Worm (Caenorhabditis elegans) whole organism, L3 larva: ENCODE measurements around the gene srh-2.
A peak's percentile ranks its signal among the peaks of the same experiment; 100 is the strongest.

Source experiments
- R02D3.7 ChIP-seq: fragments of 150-350 bp; optimal IDR thresholded peaks from 2 replicates; lab custom pipeline; 2014; ENCODE audit warnings: missing biosample characterization, missing genetic modification characterization
- ZK546.5 ChIP-seq: sonication (generic microtip); optimal IDR thresholded peaks from 2 replicates; lab custom pipeline; 2017; ENCODE audit warnings: missing biosample characterization, missing genetic modification characterization
- aly-2 ChIP-seq: fragments of 150-350 bp; optimal IDR thresholded peaks from 2 replicates; lab custom pipeline; 2014; ENCODE audit warnings: missing biosample characterization, missing genetic modification characterization
- ama-1 ChIP-seq: fragments of 150-350 bp; optimal IDR thresholded peaks from 2 replicates; lab custom pipeline; 2018
- ceh-16 ChIP-seq: sonication (generic microtip); optimal IDR thresholded peaks from 2 replicates; lab custom pipeline; 2017; ENCODE audit warnings: missing biosample characterization, missing genetic modification characterization
- ceh-28 ChIP-seq: fragments of 150-350 bp; optimal IDR thresholded peaks from 2 replicates; lab custom pipeline; 2014; ENCODE audit warnings: missing biosample characterization, missing genetic modification reagents, missing genetic modification characterization
- ceh-82 ChIP-seq: fragments of 150-350 bp; optimal IDR thresholded peaks from 2 replicates; lab custom pipeline; 2014; ENCODE audit warnings: missing biosample characterization, missing genetic modification characterization
- ceh-9 ChIP-seq: sonication (generic microtip); optimal IDR thresholded peaks from 2 replicates; lab custom pipeline; 2018; ENCODE audit warnings: missing biosample characterization, missing genetic modification characterization
- daf-12 ChIP-seq: fragments of 150-350 bp; optimal IDR thresholded peaks from 2 replicates; lab custom pipeline; 2014; ENCODE audit warnings: missing biosample characterization, missing genetic modification reagents, missing genetic modification characterization
- egl-27 ChIP-seq: sonication (generic microtip); optimal IDR thresholded peaks from 4 replicates; lab custom pipeline; 2017; ENCODE audit warnings: missing biosample characterization, missing genetic modification reagents, missing genetic modification characterization
- egl-5 ChIP-seq: fragments of 150-350 bp; optimal IDR thresholded peaks from 2 replicates; lab custom pipeline; 2017; ENCODE audit warnings: missing biosample characterization, missing genetic modification reagents, missing genetic modification characterization, inconsistent platforms
- elt-1 ChIP-seq: fragments of 150-350 bp; optimal IDR thresholded peaks from 2 replicates; lab custom pipeline; 2014; ENCODE audit warnings: missing biosample characterization, missing genetic modification characterization
- elt-2 ChIP-seq: sonication (generic microtip); optimal IDR thresholded peaks from 2 replicates; lab custom pipeline; 2016; ENCODE audit warnings: missing genetic modification reagents, mild to moderate bottlenecking, missing genetic modification characterization, missing compliant biosample characterization
- elt-3 ChIP-seq, 3 experiments: fragments of 150-350 bp in 1 of 3; sonication (generic microtip) in 2 of 3; optimal IDR thresholded peaks; 2 replicates in 2 of 3; 4 replicates in 1 of 3; lab custom pipeline; 2014 to 2017; ENCODE audit warnings: missing biosample characterization in 3 of 3, missing genetic modification characterization in 3 of 3
- eor-1 ChIP-seq, 2 experiments: fragments of 150-350 bp; optimal IDR thresholded peaks; 2 replicates each; lab custom pipeline; 2014 to 2018; ENCODE audit warnings: missing biosample characterization in 2 of 2, missing genetic modification characterization in 2 of 2
- fkh-10 ChIP-seq: sonication (generic microtip); optimal IDR thresholded peaks from 2 replicates; lab custom pipeline; 2017; ENCODE audit warnings: missing biosample characterization, missing genetic modification reagents, missing genetic modification characterization
- fos-1 ChIP-seq: fragments of 150-350 bp; optimal IDR thresholded peaks from 2 replicates; lab custom pipeline; 2014; ENCODE audit warnings: missing biosample characterization, missing genetic modification characterization
- hmg-11 ChIP-seq: sonication (generic microtip); optimal IDR thresholded peaks from 2 replicates; lab custom pipeline; 2016; ENCODE audit warnings: missing genetic modification characterization, missing compliant biosample characterization
- jun-1 ChIP-seq: fragments of 150-350 bp; optimal IDR thresholded peaks from 2 replicates; lab custom pipeline; 2014; ENCODE audit warnings: missing biosample characterization, missing genetic modification reagents, missing genetic modification characterization
- lin-15B ChIP-seq: fragments of 150-350 bp; optimal IDR thresholded peaks from 2 replicates; lab custom pipeline; 2014; ENCODE audit warnings: missing biosample characterization, missing genetic modification characterization
- lin-39 ChIP-seq: fragments of 150-350 bp; optimal IDR thresholded peaks from 2 replicates; lab custom pipeline; 2018; ENCODE audit warnings: missing biosample characterization, missing genetic modification reagents, missing genetic modification characterization
- lsy-12 ChIP-seq: sonication (generic microtip); optimal IDR thresholded peaks from 2 replicates; lab custom pipeline; 2016; ENCODE audit warnings: mild to moderate bottlenecking, missing genetic modification characterization, missing compliant biosample characterization
- mdl-1 ChIP-seq: fragments of 150-350 bp; optimal IDR thresholded peaks from 2 replicates; lab custom pipeline; 2014; ENCODE audit warnings: missing biosample characterization, missing genetic modification characterization
- mml-1 ChIP-seq: fragments of 150-350 bp; sonication (generic microtip); optimal IDR thresholded peaks from 3 replicates; lab custom pipeline; 2014; ENCODE audit warnings: missing biosample characterization, missing genetic modification characterization
- nfya-1 ChIP-seq: sonication (generic microtip); optimal IDR thresholded peaks from 2 replicates; lab custom pipeline; 2017; ENCODE audit warnings: missing genetic modification characterization, mild to moderate bottlenecking, missing compliant biosample characterization, antibody characterized with exemption, moderate library complexity; ENCODE audit not compliant: insufficient read depth
- nhr-11 ChIP-seq: fragments of 150-350 bp; optimal IDR thresholded peaks from 2 replicates; lab custom pipeline; 2014; ENCODE audit warnings: missing biosample characterization, missing genetic modification characterization
- nhr-12 ChIP-seq: fragments of 150-350 bp; optimal IDR thresholded peaks from 2 replicates; lab custom pipeline; 2014; ENCODE audit warnings: missing biosample characterization, missing genetic modification characterization
- nhr-23 ChIP-seq: fragments of 150-350 bp; optimal IDR thresholded peaks from 2 replicates; lab custom pipeline; 2014; ENCODE audit warnings: missing biosample characterization, missing genetic modification reagents, missing genetic modification characterization
- nhr-237 ChIP-seq: fragments of 150-350 bp; optimal IDR thresholded peaks from 2 replicates; lab custom pipeline; 2014; ENCODE audit warnings: missing biosample characterization, missing genetic modification characterization
- nhr-25 ChIP-seq: sonication (generic microtip); optimal IDR thresholded peaks from 2 replicates; lab custom pipeline; 2017; ENCODE audit warnings: missing biosample characterization, missing genetic modification characterization
- nhr-28 ChIP-seq: fragments of 150-350 bp; optimal IDR thresholded peaks from 2 replicates; lab custom pipeline; 2014; ENCODE audit warnings: missing biosample characterization, missing genetic modification characterization
- nhr-43 ChIP-seq: sonication (generic microtip); optimal IDR thresholded peaks from 2 replicates; lab custom pipeline; 2016; ENCODE audit warnings: mild to moderate bottlenecking, missing genetic modification characterization, missing compliant biosample characterization; ENCODE audit not compliant: poor library complexity, severe bottlenecking
- nhr-67 ChIP-seq: fragments of 150-350 bp; optimal IDR thresholded peaks from 2 replicates; lab custom pipeline; 2014; ENCODE audit warnings: missing biosample characterization, missing genetic modification characterization
- nhr-76 ChIP-seq: fragments of 150-350 bp; sonication (generic microtip); optimal IDR thresholded peaks from 5 replicates; lab custom pipeline; 2014; ENCODE audit warnings: missing biosample characterization, missing genetic modification characterization
- nhr-77 ChIP-seq: fragments of 150-350 bp; optimal IDR thresholded peaks from 2 replicates; lab custom pipeline; 2014; ENCODE audit warnings: missing biosample characterization, missing genetic modification characterization
- pha-4 ChIP-seq: fragments of 150-350 bp; optimal IDR thresholded peaks from 2 replicates; lab custom pipeline; 2014; ENCODE audit warnings: missing biosample characterization, missing genetic modification reagents, missing genetic modification characterization
- pqm-1 ChIP-seq: fragments of 150-350 bp; optimal IDR thresholded peaks from 2 replicates; lab custom pipeline; 2017; ENCODE audit warnings: missing biosample characterization, missing genetic modification characterization, inconsistent platforms
- sea-2 ChIP-seq: fragments of 150-350 bp; sonication (generic microtip); optimal IDR thresholded peaks from 4 replicates; lab custom pipeline; 2014; ENCODE audit warnings: missing biosample characterization, missing genetic modification reagents, missing genetic modification characterization
- skn-1 ChIP-seq: fragments of 150-350 bp; optimal IDR thresholded peaks from 2 replicates; lab custom pipeline; 2014; ENCODE audit warnings: missing biosample characterization, missing genetic modification characterization
- snpc-4 ChIP-seq: fragments of 150-350 bp; optimal IDR thresholded peaks from 2 replicates; lab custom pipeline; 2014; ENCODE audit warnings: missing biosample characterization, missing genetic modification characterization
- tbx-2 ChIP-seq: sonication (generic microtip); optimal IDR thresholded peaks from 2 replicates; lab custom pipeline; 2016; ENCODE audit warnings: mild to moderate bottlenecking, missing genetic modification characterization, missing compliant biosample characterization
- unc-39 ChIP-seq: sonication (generic microtip); optimal IDR thresholded peaks from 4 replicates; lab custom pipeline; 2017; ENCODE audit warnings: missing biosample characterization, missing genetic modification characterization
- unc-62 ChIP-seq: fragments of 150-350 bp; sonication (generic microtip); optimal IDR thresholded peaks from 4 replicates; lab custom pipeline; 2014; ENCODE audit warnings: missing biosample characterization, missing genetic modification reagents, missing genetic modification characterization
- zag-1 ChIP-seq: fragments of 150-350 bp; optimal IDR thresholded peaks from 2 replicates; lab custom pipeline; 2014; ENCODE audit warnings: missing biosample characterization, missing genetic modification characterization
- ztf-11 ChIP-seq: fragments of 150-350 bp; optimal IDR thresholded peaks from 2 replicates; lab custom pipeline; 2014; ENCODE audit warnings: missing biosample characterization, missing genetic modification characterization
- ztf-4 ChIP-seq: fragments of 150-350 bp; optimal IDR thresholded peaks from 2 replicates; lab custom pipeline; 2014; ENCODE audit warnings: missing biosample characterization, missing genetic modification characterization

srh-2 gene

ce11 chrV:726573-727483 is 1.3 kb upstream of the srh-2 start:
- no peak for TF ChIP-seq R02D3.7
- no peak for TF ChIP-seq snpc-4 (tag; lab: Kevin White, UChicago)
- no peak for TF ChIP-seq hmg-11 (tag; lab: Kevin White, UChicago)
- TF ChIP-seq ceh-28 (tag; lab: Kevin White, UChicago) = no peak
- no peak for TF ChIP-seq aly-2
- no peak for TF ChIP-seq zag-1
- TF ChIP-seq nhr-67 (tag; lab: Kevin White, UChicago) = no peak
- no peak for TF ChIP-seq daf-12 (tag; lab: Kevin White, UChicago)
- TF ChIP-seq egl-27 (tag; lab: Kevin White, UChicago) = no peak
- no peak for TF ChIP-seq unc-39 (tag; lab: Kevin White, UChicago)
- TF ChIP-seq nhr-76 (tag; lab: Kevin White, UChicago) = no peak
- peak; percentile 95 for TF ChIP-seq ama-1 (lab: Kevin White, UChicago)
- TF ChIP-seq nhr-11 (tag; lab: Kevin White, UChicago) = no peak
- TF ChIP-seq elt-2 (tag; lab: Kevin White, UChicago) = peak; percentile 13
- TF ChIP-seq mdl-1 (tag; lab: Kevin White, UChicago) = no peak
- no peak for TF ChIP-seq lin-39 (tag; lab: Kevin White, UChicago)
- TF ChIP-seq nhr-23 = no peak
- no peak for TF ChIP-seq ZK546.5
- TF ChIP-seq ztf-11 (tag; lab: Kevin White, UChicago) = no peak
- TF ChIP-seq fkh-10 (GFP tag; lab: Kevin White, UChicago) = no peak
- TF ChIP-seq lsy-12 (tag; lab: Kevin White, UChicago) = no peak
- TF ChIP-seq mml-1 (tag; lab: Kevin White, UChicago) = no peak
- TF ChIP-seq pqm-1 (tag; lab: Kevin White, UChicago) = peak; percentile 17
- TF ChIP-seq elt-3 (tag; optimal IDR thresholded peaks at IDR 0.05; lab: Kevin White, UChicago) = peak in 1 of 3 experiments; percentile 5
- no peak for TF ChIP-seq eor-1 (tag; optimal IDR thresholded peaks at IDR 0.05; lab: Kevin White, UChicago)
- peak; percentile 56 for TF ChIP-seq nhr-43 (tag; lab: Kevin White, UChicago)
- TF ChIP-seq nfya-1 (tag; lab: Kevin White, UChicago) = no peak
- TF ChIP-seq egl-5 (tag; lab: Kevin White, UChicago) = peak; percentile 35
- TF ChIP-seq jun-1 = no peak
- no peak for TF ChIP-seq tbx-2 (tag; lab: Kevin White, UChicago)
- no peak for TF ChIP-seq nhr-28
- no peak for TF ChIP-seq elt-1 (tag; lab: Kevin White, UChicago)
- no peak for TF ChIP-seq nhr-77
- TF ChIP-seq nhr-25 (tag; lab: Kevin White, UChicago) = peak; percentile 25
- TF ChIP-seq nhr-237 (tag; lab: Kevin White, UChicago) = no peak
- no peak for TF ChIP-seq fos-1 (tag; lab: Kevin White, UChicago)
- TF ChIP-seq skn-1 = no peak
- no peak for TF ChIP-seq ztf-4 (tag; lab: Kevin White, UChicago)
- TF ChIP-seq ceh-82 (tag; lab: Kevin White, UChicago) = no peak
- TF ChIP-seq lin-15B = no peak
- no peak for TF ChIP-seq ceh-16
- no peak for TF ChIP-seq nhr-12 (tag; lab: Kevin White, UChicago)
- TF ChIP-seq pha-4 = no peak
- no peak for TF ChIP-seq ceh-9 (tag; lab: Kevin White, UChicago)
- TF ChIP-seq sea-2 (GFP tag; lab: Kevin White, UChicago) = no peak
- TF ChIP-seq unc-62 (GFP tag; lab: Kevin White, UChicago) = no peak
